Fruit fly (Drosophila melanogaster) whole organism, embryonic: Measurements from ENCODE around the gene CG7329.
A peak's percentile ranks its signal among the peaks of the same experiment; 100 is the strongest.

Experiments used
- C15 ChIP-seq: fragments of 200-800 bp; sonication (Bioruptor generic); IDR thresholded peaks from 3 replicates; pipeline ENCODE4 v1.3.6; 2022; ENCODE audit warnings: missing biosample characterization, missing genetic modification characterization
- CG10147 ChIP-seq: fragments of 200-800 bp; sonication (Bioruptor generic); optimal IDR thresholded peaks from 2 replicates; lab custom pipeline; 2019; ENCODE audit warnings: missing biosample characterization, mild to moderate bottlenecking, missing genetic modification characterization, moderate library complexity
- CG10274 ChIP-seq: fragments of 200-800 bp; sonication (Bioruptor generic); optimal IDR thresholded peaks from 3 replicates; lab custom pipeline; 2017; ENCODE audit warnings: missing biosample characterization, mild to moderate bottlenecking, missing genetic modification characterization
- CG10654 ChIP-seq: fragments of 200-800 bp; sonication (Bioruptor generic); optimal IDR thresholded peaks from 2 replicates; lab custom pipeline; 2016; ENCODE audit warnings: missing biosample characterization, missing genetic modification characterization
- CG12071 ChIP-seq: fragments of 200-800 bp; sonication (Bioruptor generic); optimal IDR thresholded peaks from 3 replicates; lab custom pipeline; 2018; ENCODE audit warnings: missing biosample characterization, mild to moderate bottlenecking, missing genetic modification characterization
- CG12219 ChIP-seq: fragments of 200-800 bp; sonication (Bioruptor generic); optimal IDR thresholded peaks from 3 replicates; lab custom pipeline; 2018; ENCODE audit warnings: missing biosample characterization, mild to moderate bottlenecking, missing genetic modification characterization
- CG12744 ChIP-seq: fragments of 200-800 bp; sonication (Bioruptor generic); optimal IDR thresholded peaks from 2 replicates; lab custom pipeline; 2016; ENCODE audit warnings: missing biosample characterization, missing genetic modification characterization
- CG14965 ChIP-seq: fragments of 200-800 bp; sonication (Bioruptor generic); optimal IDR thresholded peaks from 2 replicates; lab custom pipeline; 2016; ENCODE audit warnings: missing biosample characterization, missing genetic modification characterization, borderline replicate concordance
- CG1603 ChIP-seq: fragments of 200-800 bp; sonication (Bioruptor generic); optimal IDR thresholded peaks from 2 replicates; lab custom pipeline; 2019; ENCODE audit warnings: missing biosample characterization, mild to moderate bottlenecking, missing genetic modification characterization, moderate library complexity
- CG16813 ChIP-seq: fragments of 200-800 bp; sonication (Bioruptor generic); IDR thresholded peaks from 3 replicates; pipeline ENCODE4 v1.3.6; 2022; ENCODE audit warnings: missing biosample characterization, missing genetic modification characterization; ENCODE audit not compliant: partially characterized antibody
- CG17328 ChIP-seq: fragments of 200-800 bp; sonication (Bioruptor generic); IDR thresholded peaks from 2 replicates; pipeline ENCODE4 v1.3.6; 2022; ENCODE audit warnings: missing biosample characterization, missing genetic modification characterization
- CG4360 ChIP-seq: fragments of 200-800 bp; sonication (Bioruptor generic); IDR thresholded peaks from 2 replicates; pipeline ENCODE4 v1.3.6; 2022; ENCODE audit warnings: missing biosample characterization, missing genetic modification characterization
- CG43689 ChIP-seq: fragments of 200-800 bp; sonication (Bioruptor generic); IDR thresholded peaks from 2 replicates; pipeline ENCODE4 v1.3.6; 2022; ENCODE audit warnings: missing biosample characterization, missing genetic modification characterization
- CG4617 ChIP-seq: fragments of 200-800 bp; sonication (Bioruptor generic); optimal IDR thresholded peaks from 3 replicates; lab custom pipeline; 2016; ENCODE audit warnings: missing biosample characterization, missing genetic modification characterization, borderline replicate concordance
- CG6791 ChIP-seq: fragments of 200-800 bp; sonication (Bioruptor generic); IDR thresholded peaks from 3 replicates; pipeline ENCODE4 v1.3.6; 2022; ENCODE audit warnings: missing biosample characterization, missing genetic modification characterization; ENCODE audit not compliant: partially characterized antibody
- CTCF ChIP-seq: fragments of 200-800 bp; sonication (Bioruptor generic); optimal IDR thresholded peaks from 2 replicates; lab custom pipeline; 2017; ENCODE audit warnings: missing biosample characterization, mild to moderate bottlenecking, missing genetic modification characterization, moderate library complexity
- Chrac-16 ChIP-seq: fragments of 200-800 bp; sonication (Bioruptor generic); optimal IDR thresholded peaks from 3 replicates; lab custom pipeline; 2016; ENCODE audit warnings: missing biosample characterization, missing genetic modification characterization
- D19A ChIP-seq: fragments of 200-800 bp; optimal IDR thresholded peaks from 3 replicates; lab custom pipeline; 2019; ENCODE audit warnings: missing biosample characterization, mild to moderate bottlenecking, missing genetic modification characterization, moderate library complexity
- Ets65A ChIP-seq: fragments of 200-800 bp; sonication (Bioruptor generic); peaks from one replicate; lab custom pipeline; 2016; ENCODE audit warnings: missing biosample characterization, missing genetic modification characterization
- Gug ChIP-seq: fragments of 200-800 bp; sonication (Bioruptor generic); IDR thresholded peaks from 4 replicates; pipeline ENCODE4 v1.3.6; 2022; ENCODE audit warnings: missing biosample characterization, missing genetic modification characterization
- HHEX ChIP-seq: fragments of 200-800 bp; sonication (Bioruptor generic); optimal IDR thresholded peaks from 3 replicates; lab custom pipeline; 2017; ENCODE audit warnings: missing biosample characterization, mild to moderate bottlenecking, missing genetic modification characterization, missing genetic modification reagents
- HLH54F ChIP-seq: fragments of 200-800 bp; sonication (Bioruptor generic); optimal IDR thresholded peaks from 3 replicates; lab custom pipeline; 2016; ENCODE audit warnings: missing biosample characterization, missing genetic modification characterization
- Hr3 ChIP-seq: fragments of 200-800 bp; sonication (Bioruptor generic); optimal IDR thresholded peaks from 3 replicates; lab custom pipeline; 2016; ENCODE audit warnings: missing biosample characterization, missing genetic modification characterization
- NK7.1 ChIP-seq: fragments of 200-800 bp; sonication (Bioruptor generic); optimal IDR thresholded peaks from 3 replicates; lab custom pipeline; 2016; ENCODE audit warnings: missing biosample characterization, missing genetic modification characterization
- Pdp1 ChIP-seq, 2 experiments: fragments of 200-800 bp; sonication (Bioruptor generic); optimal IDR thresholded peaks; 3 replicates each; lab custom pipeline; 2016; ENCODE audit warnings: missing biosample characterization in 2 of 2, missing genetic modification characterization in 2 of 2, mild to moderate bottlenecking in 1 of 2, moderate library complexity in 1 of 2
- Sox102F ChIP-seq: fragments of 200-800 bp; sonication (Bioruptor generic); optimal IDR thresholded peaks from 2 replicates; lab custom pipeline; 2018; ENCODE audit warnings: missing biosample characterization, mild to moderate bottlenecking, missing genetic modification characterization, moderate library complexity
- Spps ChIP-seq: fragments of 200-800 bp; sonication (Bioruptor generic); optimal IDR thresholded peaks from 2 replicates; lab custom pipeline; 2018; ENCODE audit warnings: missing biosample characterization, mild to moderate bottlenecking, missing genetic modification characterization
- Xrp1 ChIP-seq: fragments of 200-800 bp; sonication (Bioruptor generic); IDR thresholded peaks from 2 replicates; pipeline ENCODE4 v1.3.6; 2022; ENCODE audit warnings: missing biosample characterization, missing genetic modification characterization
- ac ChIP-seq: fragments of 200-800 bp; sonication (Bioruptor generic); optimal IDR thresholded peaks from 3 replicates; lab custom pipeline; 2017; ENCODE audit warnings: missing biosample characterization, mild to moderate bottlenecking, missing genetic modification characterization
- br ChIP-seq: fragments of >200 bp; optimal IDR thresholded peaks from 2 replicates; lab custom pipeline; 2017
- btn ChIP-seq: fragments of 200-800 bp; sonication (Bioruptor generic); optimal IDR thresholded peaks from 2 replicates; lab custom pipeline; 2016; ENCODE audit warnings: missing biosample characterization, missing genetic modification characterization
- cad ChIP-seq: fragments of >200 bp; optimal IDR thresholded peaks from 2 replicates; lab custom pipeline; 2017; ENCODE audit warnings: missing biosample characterization, missing genetic modification characterization
- dmrt11E ChIP-seq: fragments of 200-800 bp; sonication (Bioruptor generic); optimal IDR thresholded peaks from 3 replicates; lab custom pipeline; 2018; ENCODE audit warnings: missing biosample characterization, mild to moderate bottlenecking, missing genetic modification characterization, moderate library complexity
- gcm2 ChIP-seq: fragments of 200-800 bp; sonication (Bioruptor generic); optimal IDR thresholded peaks from 2 replicates; lab custom pipeline; 2016; ENCODE audit warnings: missing biosample characterization, missing genetic modification characterization
- gfzf ChIP-seq: fragments of 200-800 bp; sonication (Bioruptor generic); optimal IDR thresholded peaks from 2 replicates; lab custom pipeline; 2016; ENCODE audit warnings: missing biosample characterization, mild to moderate bottlenecking, missing genetic modification characterization, moderate library complexity
- h ChIP-seq: fragments of >200 bp; optimal IDR thresholded peaks from 2 replicates; lab custom pipeline; 2017
- jigr1 ChIP-seq: fragments of 200-800 bp; sonication (Bioruptor generic); IDR thresholded peaks from 3 replicates; pipeline ENCODE4 v1.3.6; 2022; ENCODE audit warnings: missing biosample characterization, missing genetic modification characterization
- kay ChIP-seq: fragments of 200-800 bp; sonication (Bioruptor generic); optimal IDR thresholded peaks from 2 replicates; lab custom pipeline; 2016; ENCODE audit warnings: missing biosample characterization, missing genetic modification characterization
- lov ChIP-seq, 2 experiments: fragments of 200-800 bp in 1 of 2; fragments of >200 bp in 1 of 2; sonication (Bioruptor generic) in 1 of 2; IDR thresholded peaks in 1 of 2; optimal IDR thresholded peaks in 1 of 2; 2 replicates in 1 of 2; 3 replicates in 1 of 2; pipeline versions ENCODE4 v1.3.6 to Lab custom; 2017 to 2022; ENCODE audit warnings: missing biosample characterization in 1 of 2, missing genetic modification characterization in 1 of 2
- nom ChIP-seq: fragments of 200-800 bp; sonication (Bioruptor generic); optimal IDR thresholded peaks from 2 replicates; lab custom pipeline; 2017; ENCODE audit warnings: missing biosample characterization, missing genetic modification characterization, mild to moderate bottlenecking, moderate library complexity, missing genetic modification reagents
- odd ChIP-seq: fragments of 200-800 bp; sonication (Bioruptor generic); optimal IDR thresholded peaks from 2 replicates; lab custom pipeline; 2017; ENCODE audit warnings: missing biosample characterization, mild to moderate bottlenecking, missing genetic modification characterization
- onecut ChIP-seq: fragments of 200-800 bp; sonication (Bioruptor generic); IDR thresholded peaks from 2 replicates; pipeline ENCODE4 v1.3.6; 2022; ENCODE audit warnings: missing biosample characterization, missing genetic modification characterization
- otp ChIP-seq: fragments of 200-800 bp; sonication (Bioruptor generic); IDR thresholded peaks from 3 replicates; pipeline ENCODE4, ENCODE4 v1.3.6; 2022; ENCODE audit warnings: missing biosample characterization, missing genetic modification characterization
- pb ChIP-seq: fragments of 200-800 bp; sonication (Bioruptor generic); optimal IDR thresholded peaks from 3 replicates; lab custom pipeline; 2016; ENCODE audit warnings: missing biosample characterization, missing genetic modification characterization
- sd ChIP-seq: fragments of 200-800 bp; sonication (Bioruptor generic); optimal IDR thresholded peaks from 3 replicates; lab custom pipeline; 2018; ENCODE audit warnings: missing biosample characterization, mild to moderate bottlenecking, missing genetic modification characterization, moderate library complexity
- sima ChIP-seq: fragments of 200-800 bp; sonication (Bioruptor generic); optimal IDR thresholded peaks from 2 replicates; lab custom pipeline; 2016; ENCODE audit warnings: missing biosample characterization, missing genetic modification characterization
- sna ChIP-seq: fragments of 200-800 bp; sonication (Bioruptor generic); IDR thresholded peaks from 2 replicates; pipeline ENCODE4 v1.3.6; 2022; ENCODE audit warnings: missing biosample characterization, missing genetic modification characterization; ENCODE audit not compliant: partially characterized antibody
- unpg ChIP-seq: fragments of 200-800 bp; sonication (Bioruptor generic); optimal IDR thresholded peaks from 3 replicates; lab custom pipeline; 2018; ENCODE audit warnings: missing biosample characterization, mild to moderate bottlenecking, missing genetic modification characterization, moderate library complexity
- wek ChIP-seq: fragments of 200-800 bp; sonication (Bioruptor generic); optimal IDR thresholded peaks from 3 replicates; lab custom pipeline; 2018; ENCODE audit warnings: missing biosample characterization, mild to moderate bottlenecking, missing genetic modification characterization, moderate library complexity
- zfh2 ChIP-seq: fragments of 200-800 bp; sonication (Bioruptor generic); optimal IDR thresholded peaks from 2 replicates; lab custom pipeline; 2016; ENCODE audit warnings: missing biosample characterization, missing genetic modification characterization

Gene CG7329

DNA sequence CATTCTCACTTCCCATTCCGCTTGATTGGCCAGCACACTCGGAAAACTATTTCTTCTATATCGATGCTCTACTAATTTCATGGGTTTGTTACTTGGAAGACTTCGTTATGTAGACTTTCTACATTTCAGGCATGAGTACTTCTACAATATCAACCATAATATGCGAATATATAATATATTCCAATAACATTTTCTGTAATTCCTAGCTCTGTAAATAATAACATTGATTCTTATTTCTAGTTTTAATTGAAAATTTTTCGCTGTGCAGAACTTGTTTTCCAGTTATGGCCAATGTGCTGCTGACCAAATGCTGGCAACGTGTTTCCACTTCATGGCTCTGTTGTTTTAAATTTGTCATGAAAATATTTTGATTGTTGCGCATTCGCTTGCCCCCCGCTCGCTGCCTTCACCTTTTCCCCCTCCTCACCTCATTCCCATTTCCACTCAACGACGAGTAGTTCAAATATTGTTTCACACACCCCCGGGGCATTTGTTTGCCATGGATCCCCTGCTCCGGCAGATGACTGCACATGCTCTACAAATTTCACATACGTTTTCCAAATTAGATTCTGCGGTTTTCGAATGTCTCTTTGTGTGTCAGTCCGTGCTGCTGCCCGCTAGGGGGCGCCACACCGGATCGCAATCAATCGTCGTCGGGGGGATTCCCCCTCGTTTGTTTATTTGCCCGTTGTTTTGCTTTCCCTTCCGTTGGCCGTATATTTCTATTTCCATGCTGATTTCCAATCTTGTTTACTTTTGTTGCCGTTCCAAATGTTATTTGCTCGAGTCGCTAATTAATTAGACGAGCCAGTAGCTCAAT, 23.4 kb downstream of the CG7329 start:
- TF ChIP-seq CG10147 (GFP tag; lab: Kevin White, UChicago) = no peak
- TF ChIP-seq lov (optimal IDR thresholded peaks at IDR 0.05; lab: Kevin White, UChicago) = no peak
- 0 out of 3 replicates have a peak, but pooled peaks have one; percentile 55 for TF ChIP-seq lov (GFP tag; IDR thresholded peaks at IDR 0.05; lab: Robert Waterston, UW)
- no peak for TF ChIP-seq zfh2 (GFP tag; lab: Kevin White, UChicago)
- no peak for TF ChIP-seq HHEX (GFP tag; lab: Kevin White, UChicago)
- peak in 1 of 2 experiments; percentile 42 for TF ChIP-seq Pdp1 (GFP tag; optimal IDR thresholded peaks at IDR 0.05; lab: Kevin White, UChicago)
- TF ChIP-seq CG43689 (GFP tag; lab: Robert Waterston, UW) = 0 out of 2 replicates have a peak, but pooled peaks have one; percentile 12
- 0 out of 2 replicates have a peak, but pooled peaks have one; percentile 41 for TF ChIP-seq CG17328 (GFP tag; lab: Robert Waterston, UW)
- TF ChIP-seq C15 = no peak
- TF ChIP-seq CG14965 (GFP tag; lab: Kevin White, UChicago) = peak; percentile 96
- TF ChIP-seq ac (GFP tag; lab: Kevin White, UChicago) = no peak
- TF ChIP-seq CG6791 (GFP tag; lab: Robert Waterston, UW) = no peak
- TF ChIP-seq CG4617 (GFP tag; lab: Kevin White, UChicago) = no peak
- TF ChIP-seq CTCF = peak; percentile 90
- TF ChIP-seq CG4360 = no peak
- peak; percentile 26 for TF ChIP-seq wek
- peak; percentile 44 for TF ChIP-seq sd
- peak; percentile 20; the same call in 1 of the 2 replicates for TF ChIP-seq Xrp1 (GFP tag; lab: Robert Waterston, UW)
- TF ChIP-seq jigr1 (GFP tag; lab: Robert Waterston, UW) = no peak
- TF ChIP-seq unpg (GFP tag; lab: Kevin White, UChicago) = no peak
- peak; percentile 25 for TF ChIP-seq Sox102F
- no peak for TF ChIP-seq kay (GFP tag; lab: Kevin White, UChicago)
- TF ChIP-seq CG10654 (GFP tag; lab: Kevin White, UChicago) = no peak
- peak; percentile 22 for TF ChIP-seq odd (GFP tag; lab: Kevin White, UChicago)
- no peak for TF ChIP-seq CG10274 (GFP tag; lab: Kevin White, UChicago)
- no peak for TF ChIP-seq otp (GFP tag; lab: Robert Waterston, UW)
- peak; percentile 1 for TF ChIP-seq Spps (tag; lab: Kevin White, UChicago)
- no peak for TF ChIP-seq CG12219
- no peak for TF ChIP-seq nom (GFP tag; lab: Kevin White, UChicago)
- no peak for TF ChIP-seq NK7.1
- no peak for TF ChIP-seq pb (GFP tag; lab: Kevin White, UChicago)
- no peak for TF ChIP-seq Hr3 (GFP tag; lab: Kevin White, UChicago)
- TF ChIP-seq CG1603 = peak; percentile 16
- peak; percentile 9 for TF ChIP-seq btn (GFP tag; lab: Kevin White, UChicago)
- TF ChIP-seq sna = no peak
- no peak for TF ChIP-seq Chrac-16
- peak; percentile 46 for TF ChIP-seq h (lab: Kevin White, UChicago)
- no peak for TF ChIP-seq gfzf (GFP tag; lab: Kevin White, UChicago)
- TF ChIP-seq dmrt11E (tag; lab: Kevin White, UChicago) = no peak
- TF ChIP-seq onecut = 0 out of 2 replicates have a peak, but pooled peaks have one; percentile 23
- no peak for TF ChIP-seq sima (GFP tag; lab: Kevin White, UChicago)
- TF ChIP-seq Gug = no peak
- no peak for TF ChIP-seq Ets65A (GFP tag; lab: Kevin White, UChicago)
- TF ChIP-seq gcm2 = no peak
- TF ChIP-seq cad (GFP tag; lab: Kevin White, UChicago) = no peak
- no peak for TF ChIP-seq CG12744
- TF ChIP-seq CG16813 (GFP tag; lab: Robert Waterston, UW) = no peak
- no peak for TF ChIP-seq HLH54F (GFP tag; lab: Kevin White, UChicago)
- TF ChIP-seq br (lab: Kevin White, UChicago) = no peak
- peak; percentile 16 for TF ChIP-seq D19A (tag; lab: Kevin White, UChicago)
- peak; percentile 19 for TF ChIP-seq CG12071 (GFP tag; lab: Kevin White, UChicago)
